Worm (Caenorhabditis elegans) whole organism, young adult: ENCODE data around the gene egg-3.

Source experiments
- B0019.2 ChIP-seq: fragments of 200-800 bp; sonication (Bioruptor generic); conservative IDR thresholded peaks from 2 replicates; pipeline ENCODE4 v1.3.6; 2022; ENCODE audit warnings: missing genetic modification reagents, missing genetic modification characterization, missing compliant biosample characterization
- B0035.1 ChIP-seq: sonication (generic microtip); optimal IDR thresholded peaks from 2 replicates; lab custom pipeline; 2016; ENCODE audit warnings: missing genetic modification characterization, mild to moderate bottlenecking, missing compliant biosample characterization, missing genotype, missing genetic modification reagents
- D2030.7 ChIP-seq: fragments of 200-800 bp; sonication (Bioruptor generic); IDR thresholded peaks from 2 replicates; pipeline ENCODE4 v1.3.6; 2022; ENCODE audit warnings: missing genetic modification reagents, missing genetic modification characterization, missing compliant biosample characterization
- F23B12.7 ChIP-seq: sonication (generic microtip); optimal IDR thresholded peaks from 2 replicates; lab custom pipeline; 2017; ENCODE audit warnings: missing genetic modification characterization, mild to moderate bottlenecking, missing compliant biosample characterization, antibody characterized with exemption, moderate library complexity; ENCODE audit not compliant: insufficient read depth
- K11D2.4 ChIP-seq: fragments of 200-800 bp; sonication (Bioruptor generic); IDR thresholded peaks from 2 replicates; pipeline ENCODE4 v1.3.6; 2022; ENCODE audit warnings: missing genetic modification reagents, missing genetic modification characterization, missing compliant biosample characterization
- T26A5.8 ChIP-seq: sonication (generic microtip); optimal IDR thresholded peaks from 2 replicates; lab custom pipeline; 2016; ENCODE audit warnings: missing genetic modification characterization, missing compliant biosample characterization
- Y53F4B.3 ChIP-seq: fragments of 200-800 bp; sonication (Bioruptor generic); IDR thresholded peaks from 2 replicates; pipeline ENCODE4 v1.3.6; 2022; ENCODE audit warnings: missing genetic modification reagents, missing genetic modification characterization, missing compliant biosample characterization
- Y56A3A.18 ChIP-seq: fragments of 200-800 bp; sonication (Bioruptor generic); IDR thresholded peaks from 2 replicates; pipeline ENCODE4 v1.3.6; 2022; ENCODE audit warnings: missing genetic modification reagents, missing genetic modification characterization, missing compliant biosample characterization
- atf-7 ChIP-seq: sonication (generic microtip); optimal IDR thresholded peaks from 2 replicates; lab custom pipeline; 2017; ENCODE audit warnings: mild to moderate bottlenecking, missing genetic modification characterization, missing compliant biosample characterization
- athp-1 ChIP-seq: sonication (generic microtip); optimal IDR thresholded peaks from 2 replicates; lab custom pipeline; 2017; ENCODE audit warnings: mild to moderate bottlenecking, missing genetic modification characterization, missing compliant biosample characterization
- bed-1 ChIP-seq: fragments of 200-800 bp; sonication (Bioruptor generic); IDR thresholded peaks from 2 replicates; pipeline ENCODE4 v1.3.6; 2022; ENCODE audit warnings: missing genetic modification reagents, missing genetic modification characterization, missing compliant biosample characterization
- ccch-3 ChIP-seq: fragments of 200-800 bp; sonication (Bioruptor generic); optimal IDR thresholded peaks from 2 replicates; lab custom pipeline; 2018; ENCODE audit warnings: mild to moderate bottlenecking, missing genetic modification characterization, missing compliant biosample characterization
- cebp-2 ChIP-seq: fragments of 200-800 bp; sonication (Bioruptor generic); IDR thresholded peaks from 2 replicates; pipeline ENCODE4 v1.3.6; 2022; ENCODE audit warnings: missing genetic modification characterization, missing compliant biosample characterization
- ceh-100 ChIP-seq: fragments of 200-800 bp; sonication (Bioruptor generic); IDR thresholded peaks from 2 replicates; pipeline ENCODE4 v1.3.6; 2022; ENCODE audit warnings: missing genetic modification reagents, missing genetic modification characterization, missing compliant biosample characterization
- ceh-58 ChIP-seq: fragments of 200-800 bp; sonication (Bioruptor generic); IDR thresholded peaks from 2 replicates; pipeline ENCODE4 v1.3.6; 2022; ENCODE audit warnings: missing genetic modification characterization, missing compliant biosample characterization
- ceh-79 ChIP-seq: sonication (generic microtip); optimal IDR thresholded peaks from 2 replicates; lab custom pipeline; 2017; ENCODE audit warnings: mild to moderate bottlenecking, missing genetic modification characterization, missing compliant biosample characterization
- ceh-91 ChIP-seq: fragments of 200-800 bp; sonication (Bioruptor generic); IDR thresholded peaks from 2 replicates; pipeline ENCODE4 v1.3.6; 2022; ENCODE audit warnings: missing genetic modification reagents, missing genetic modification characterization, missing compliant biosample characterization
- chd-7 ChIP-seq: sonication (generic microtip); optimal IDR thresholded peaks from 2 replicates; lab custom pipeline; 2016; ENCODE audit warnings: mild to moderate bottlenecking, missing genetic modification characterization, moderate library complexity, missing compliant biosample characterization
- dox-1 ChIP-seq: fragments of 200-800 bp; sonication (Bioruptor generic); IDR thresholded peaks from 2 replicates; pipeline ENCODE4 v1.3.6; 2022; ENCODE audit warnings: missing genetic modification reagents, missing genetic modification characterization, missing compliant biosample characterization
- egl-18 ChIP-seq: fragments of 200-800 bp; sonication (Bioruptor generic); IDR thresholded peaks from 2 replicates; pipeline ENCODE4 v1.3.6; 2022; ENCODE audit warnings: missing genetic modification reagents, missing genetic modification characterization, missing compliant biosample characterization
- egrh-3 ChIP-seq: fragments of 200-800 bp; sonication (Bioruptor generic); IDR thresholded peaks from 2 replicates; pipeline ENCODE4 v1.3.6; 2022; ENCODE audit warnings: missing genetic modification reagents, missing genetic modification characterization, missing compliant biosample characterization
- ekl-4 ChIP-seq: fragments of 200-800 bp; sonication (Bioruptor generic); IDR thresholded peaks from 2 replicates; pipeline ENCODE4 v1.3.6; 2022; ENCODE audit warnings: missing genetic modification reagents, missing genetic modification characterization, missing compliant biosample characterization
- ets-4 ChIP-seq: fragments of 200-800 bp; sonication (Bioruptor generic); optimal IDR thresholded peaks from 2 replicates; lab custom pipeline; 2018; ENCODE audit warnings: mild to moderate bottlenecking, missing genetic modification characterization, missing compliant biosample characterization
- hmg-20 ChIP-seq: fragments of 200-800 bp; sonication (Bioruptor generic); IDR thresholded peaks from 2 replicates; pipeline ENCODE4 v1.3.6; 2022; ENCODE audit warnings: missing genetic modification reagents, missing genetic modification characterization, missing compliant biosample characterization
- let-607 ChIP-seq, 2 experiments: fragments of 200-800 bp in 1 of 2; sonication (Bioruptor generic) in 1 of 2; sonication (generic microtip) in 1 of 2; optimal IDR thresholded peaks; 2 replicates each; lab custom pipeline; 2016 to 2018; ENCODE audit warnings: mild to moderate bottlenecking in 2 of 2, missing compliant biosample characterization in 2 of 2, missing genetic modification characterization in 2 of 2, moderate library complexity in 2 of 2, missing genotype in 1 of 2
- lin-26 ChIP-seq: fragments of 200-800 bp; sonication (Bioruptor generic); IDR thresholded peaks from 2 replicates; pipeline ENCODE4 v1.3.6; 2022; ENCODE audit warnings: missing genetic modification reagents, missing genetic modification characterization, missing compliant biosample characterization
- lin-35 ChIP-seq, 3 experiments: fragments of 150-350 bp in 2 of 3; sonication (generic microtip) in 1 of 3; optimal IDR thresholded peaks; 2 replicates each; lab custom pipeline; 2014 to 2018; ENCODE audit warnings: missing biosample characterization in 3 of 3, missing genetic modification characterization in 3 of 3, missing genetic modification reagents in 3 of 3
- mes-4 ChIP-seq: sonication (generic microtip); optimal IDR thresholded peaks from 2 replicates; lab custom pipeline; 2016; ENCODE audit warnings: missing genotype, missing genetic modification characterization, missing compliant biosample characterization
- nfya-1 ChIP-seq: sonication (generic microtip); optimal IDR thresholded peaks from 2 replicates; lab custom pipeline; 2017; ENCODE audit warnings: antibody characterized with exemption, missing compliant biosample characterization, missing genetic modification characterization, borderline replicate concordance; ENCODE audit not compliant: insufficient read depth
- nfya-2 ChIP-seq: fragments of 200-800 bp; sonication (Bioruptor generic); IDR thresholded peaks from 2 replicates; pipeline ENCODE4 v1.3.6; 2022; ENCODE audit warnings: missing genetic modification reagents, missing genetic modification characterization, missing compliant biosample characterization
- nhr-120 ChIP-seq: fragments of 200-800 bp; sonication (Bioruptor generic); IDR thresholded peaks from 2 replicates; pipeline ENCODE4 v1.3.6; 2022; ENCODE audit warnings: missing genetic modification characterization, missing compliant biosample characterization
- rcor-1 ChIP-seq: fragments of 200-800 bp; sonication (Bioruptor generic); IDR thresholded peaks from 2 replicates; pipeline ENCODE4 v1.3.6; 2022; ENCODE audit warnings: missing genetic modification reagents, missing genetic modification characterization, missing compliant biosample characterization
- rpc-1 ChIP-seq, 2 experiments: fragments of 150-350 bp in 1 of 2; sonication (generic microtip) in 1 of 2; optimal IDR thresholded peaks; 2 replicates each; lab custom pipeline; 2014 to 2018; ENCODE audit warnings: missing biosample characterization in 1 of 2, missing genetic modification characterization in 1 of 2, missing genetic modification reagents in 1 of 2, missing genotype in 1 of 2
- sdz-38 ChIP-seq: sonication (generic microtip); optimal IDR thresholded peaks from 2 replicates; lab custom pipeline; 2016; ENCODE audit warnings: missing genotype, missing genetic modification characterization, missing compliant biosample characterization
- snpc-1.1 ChIP-seq: sonication (generic microtip); optimal IDR thresholded peaks from 2 replicates; lab custom pipeline; 2017; ENCODE audit warnings: missing genetic modification characterization, mild to moderate bottlenecking, missing compliant biosample characterization, antibody characterized with exemption, moderate library complexity, missing genotype, missing genetic modification reagents; ENCODE audit not compliant: insufficient read depth
- snpc-1.3 ChIP-seq: sonication (generic microtip); optimal IDR thresholded peaks from 2 replicates; lab custom pipeline; 2017; ENCODE audit warnings: missing genetic modification characterization, mild to moderate bottlenecking, missing compliant biosample characterization, antibody characterized with exemption, moderate library complexity, missing genotype, missing genetic modification reagents; ENCODE audit not compliant: insufficient read depth
- snpc-4 ChIP-seq, 5 experiments: fragments of 150-350 bp in 1 of 5; sonication (generic microtip) in 4 of 5; optimal IDR thresholded peaks; 2 replicates each; lab custom pipeline; 2014 to 2018; ENCODE audit warnings: missing genetic modification characterization in 5 of 5, missing biosample characterization in 3 of 5, antibody characterized with exemption in 2 of 5, mild to moderate bottlenecking in 2 of 5, missing compliant biosample characterization in 2 of 5, missing genotype in 2 of 5, moderate library complexity in 2 of 5, missing genetic modification reagents in 1 of 5
- sptf-2 ChIP-seq: fragments of 200-800 bp; sonication (Bioruptor generic); optimal IDR thresholded peaks from 2 replicates; lab custom pipeline; 2018; ENCODE audit warnings: mild to moderate bottlenecking, missing genetic modification characterization, missing compliant biosample characterization
- tbx-9 ChIP-seq: sonication (generic microtip); optimal IDR thresholded peaks from 2 replicates; lab custom pipeline; 2016; ENCODE audit warnings: borderline replicate concordance, missing genetic modification characterization, inconsistent platforms, missing compliant biosample characterization
- tlf-1 ChIP-seq: fragments of 200-800 bp; sonication (Bioruptor generic); optimal IDR thresholded peaks from 2 replicates; lab custom pipeline; 2018; ENCODE audit warnings: mild to moderate bottlenecking, missing genetic modification characterization, missing compliant biosample characterization
- xnd-1 ChIP-seq: sonication (generic microtip); optimal IDR thresholded peaks from 2 replicates; lab custom pipeline; 2016; ENCODE audit warnings: missing genotype, missing genetic modification reagents, missing genetic modification characterization, missing compliant biosample characterization
- ztf-18 ChIP-seq: sonication (generic microtip); optimal IDR thresholded peaks from 2 replicates; lab custom pipeline; 2016; ENCODE audit warnings: missing genotype, mild to moderate bottlenecking, missing genetic modification characterization, missing compliant biosample characterization
- ztf-25 ChIP-seq: fragments of 200-800 bp; sonication (Bioruptor generic); IDR thresholded peaks from 2 replicates; pipeline ENCODE4 v1.3.6; 2022; ENCODE audit warnings: missing genetic modification reagents, missing genetic modification characterization, missing compliant biosample characterization
- ztf-28 ChIP-seq: fragments of 200-800 bp; sonication (Bioruptor generic); IDR thresholded peaks from 2 replicates; pipeline ENCODE4 v1.3.6; 2022; ENCODE audit warnings: missing genetic modification reagents, missing genetic modification characterization, missing compliant biosample characterization

Gene egg-3

ce11 chrII:10851110-10851509 is 33.1 kb downstream of the egg-3 start (continued):
- no peak for TF ChIP-seq egl-18 (GFP tag; lab: Robert Waterston, UW)
- no peak for TF ChIP-seq Y53F4B.3 (GFP tag; lab: Robert Waterston, UW)
- TF ChIP-seq sptf-2: no peak
- no peak for TF ChIP-seq B0019.2
- no peak for TF ChIP-seq lin-26
- TF ChIP-seq rpc-1 (optimal IDR thresholded peaks at IDR 0.05; lab: Kevin White, UChicago): no peak
- TF ChIP-seq rpc-1 (tag; optimal IDR thresholded peaks at IDR 0.05; lab: Kevin White, UChicago): no peak
- TF ChIP-seq ekl-4 (GFP tag; lab: Robert Waterston, UW): no peak
- TF ChIP-seq lin-35 (GFP tag; optimal IDR thresholded peaks at IDR 0.05; lab: Kevin White, UChicago): no peak
- TF ChIP-seq nfya-2 (GFP tag; lab: Robert Waterston, UW): no peak
- no peak for TF ChIP-seq ceh-58 (GFP tag; lab: Robert Waterston, UW)
- no peak for TF ChIP-seq egrh-3 (GFP tag; lab: Robert Waterston, UW)
- no peak for TF ChIP-seq bed-1 (GFP tag; lab: Robert Waterston, UW)
- TF ChIP-seq athp-1 (tag; lab: Kevin White, UChicago): peak; percentile 48
- TF ChIP-seq ccch-3 (GFP tag; lab: Kevin White, UChicago): no peak
- TF ChIP-seq ceh-91 (GFP tag; lab: Robert Waterston, UW): no peak
- TF ChIP-seq atf-7: peak; percentile 87
- TF ChIP-seq ceh-79 (tag; lab: Kevin White, UChicago): no peak
- TF ChIP-seq nfya-1 (tag; lab: Kevin White, UChicago): no peak
- peak; percentile 85 for TF ChIP-seq chd-7 (tag; lab: Kevin White, UChicago)
- no peak for TF ChIP-seq B0035.1 (tag; lab: Kevin White, UChicago)
- no peak for TF ChIP-seq xnd-1 (tag; lab: Kevin White, UChicago)
- no peak for TF ChIP-seq cebp-2 (GFP tag; lab: Robert Waterston, UW)
- TF ChIP-seq let-607 (tag; optimal IDR thresholded peaks at IDR 0.05; lab: Kevin White, UChicago): peak; percentile 95 to 96
- TF ChIP-seq tbx-9 (tag; lab: Kevin White, UChicago): no peak
- no peak for TF ChIP-seq snpc-1.3 (tag; lab: Kevin White, UChicago)
- no peak for TF ChIP-seq ztf-28 (GFP tag; lab: Robert Waterston, UW)
- no peak for TF ChIP-seq sdz-38
- TF ChIP-seq mes-4 (tag; lab: Kevin White, UChicago): no peak
- peak; percentile 53; the same call in 1 of the 2 replicates for TF ChIP-seq Y56A3A.18 (GFP tag; lab: Robert Waterston, UW)
- TF ChIP-seq tlf-1: peak; percentile 88
- TF ChIP-seq T26A5.8 (tag; lab: Kevin White, UChicago): no peak
- TF ChIP-seq F23B12.7 (tag; lab: Kevin White, UChicago): no peak
- TF ChIP-seq ets-4: peak; percentile 98
- TF ChIP-seq ztf-25 (GFP tag; lab: Robert Waterston, UW): no peak
- no peak for TF ChIP-seq nhr-120 (GFP tag; lab: Robert Waterston, UW)
- no peak for TF ChIP-seq ceh-100
- peak; percentile 4 for TF ChIP-seq ztf-18 (tag; lab: Kevin White, UChicago)
- no peak for TF ChIP-seq D2030.7 (GFP tag; lab: Robert Waterston, UW)
- no peak for TF ChIP-seq snpc-4 (GFP tag; optimal IDR thresholded peaks at IDR 0.05; lab: Kevin White, UChicago)
- peak in 2 of 4 experiments; percentile 55 to 58 for TF ChIP-seq snpc-4 (tag; optimal IDR thresholded peaks at IDR 0.05; lab: Kevin White, UChicago)
- TF ChIP-seq K11D2.4 (GFP tag; lab: Robert Waterston, UW): 0 out of 2 replicates have a peak, but pooled peaks have one; percentile 51
- peak; percentile 54 for TF ChIP-seq rcor-1 (GFP tag; lab: Robert Waterston, UW)
- no peak for TF ChIP-seq snpc-1.1 (tag; lab: Kevin White, UChicago)
- no peak for TF ChIP-seq hmg-20 (GFP tag; lab: Robert Waterston, UW)
- peak; percentile 92 for TF ChIP-seq dox-1 (GFP tag; lab: Robert Waterston, UW)
